Worm (Caenorhabditis elegans): ENCODE measurements around the gene nhr-26.

nhr-26 gene

DNA sequence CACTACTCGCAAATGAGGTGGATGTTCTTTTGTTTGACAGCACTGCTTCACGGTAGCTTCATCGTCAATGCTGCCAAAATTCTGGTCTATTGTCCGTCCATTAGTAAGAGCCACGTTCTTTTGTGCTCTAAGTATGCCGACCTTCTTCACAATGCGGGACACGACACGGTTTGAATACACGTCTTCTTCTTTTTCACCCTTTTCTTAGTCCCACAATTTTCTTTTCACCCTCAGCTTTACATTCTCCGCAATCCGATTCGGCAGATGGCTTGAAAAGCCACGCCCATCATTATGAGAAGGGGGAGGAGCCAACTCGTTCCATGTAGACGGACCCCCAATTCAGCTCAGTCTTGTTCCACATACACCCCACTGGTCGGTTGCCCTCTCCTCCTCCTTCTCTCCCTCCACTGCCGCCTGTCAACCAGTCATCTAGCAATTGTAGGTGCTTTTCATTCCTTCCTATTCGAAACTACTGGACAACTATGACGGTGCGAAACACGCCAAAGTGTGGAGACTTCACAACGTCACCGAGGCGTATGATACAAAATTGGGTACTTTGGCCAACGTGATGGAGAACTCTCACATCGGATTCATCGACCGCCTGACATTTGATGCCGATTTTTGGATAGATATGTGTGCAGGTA lies 8.4 kb downstream of the nhr-26 start:
- peak; percentile 6 for TF ChIP-seq ceh-18 (tag; optimal IDR thresholded peaks at IDR 0.05)
- TF ChIP-seq hlh-13 (GFP tag; optimal IDR thresholded peaks at IDR 0.05): no peak
- no peak for TF ChIP-seq npax-4 (tag; optimal IDR thresholded peaks at IDR 0.05)
- TF ChIP-seq K09A11.1 (tag; optimal IDR thresholded peaks at IDR 0.05; ENCODE audit: insufficient read depth): peak; percentile 1
- no peak for TF ChIP-seq pha-4 (tag; optimal IDR thresholded peaks at IDR 0.05)
- TF ChIP-seq sox-2 (GFP tag; IDR thresholded peaks at IDR 0.05): no peak; the same call in 1 of the 2 replicates
- TF ChIP-seq ref-2 (tag; optimal IDR thresholded peaks at IDR 0.05): peak; percentile 55
- TF ChIP-seq ceh-24 (tag; optimal IDR thresholded peaks at IDR 0.05): no peak
- no peak for TF ChIP-seq hlh-30 (tag; optimal IDR thresholded peaks at IDR 0.05; ENCODE audit: insufficient read depth)
- no peak for TF ChIP-seq pha-2 (tag; optimal IDR thresholded peaks at IDR 0.05)
- TF ChIP-seq ceh-48 (tag; optimal IDR thresholded peaks at IDR 0.05): peak; percentile 46
- TF ChIP-seq unc-55 (GFP tag; optimal IDR thresholded peaks at IDR 0.05): no peak
- TF ChIP-seq pag-3 (tag; optimal IDR thresholded peaks at IDR 0.05; ENCODE audit: borderline replicate concordance): peak; percentile 7
- TF ChIP-seq Y22D7AL.16 (tag; optimal IDR thresholded peaks at IDR 0.05): no peak
- no peak for TF ChIP-seq fax-1 (tag; optimal IDR thresholded peaks at IDR 0.05)
- TF ChIP-seq ama-1 (optimal IDR thresholded peaks at IDR 0.05): peak; percentile 96
- TF ChIP-seq unc-42 (tag; optimal IDR thresholded peaks at IDR 0.05): peak; percentile 68
- TF ChIP-seq K02D7.2 (tag; optimal IDR thresholded peaks at IDR 0.05): no peak
- TF ChIP-seq unc-86 (tag; optimal IDR thresholded peaks at IDR 0.05): no peak
- TF ChIP-seq T23F11.4 (GFP tag; optimal IDR thresholded peaks at IDR 0.05): no peak
- no peak for TF ChIP-seq ceh-30 (tag; optimal IDR thresholded peaks at IDR 0.05)
- no peak for TF ChIP-seq eyg-1 (tag; optimal IDR thresholded peaks at IDR 0.05)
- TF ChIP-seq tbx-2 (tag; optimal IDR thresholded peaks at IDR 0.05): peak; percentile 56
- no peak for TF ChIP-seq ets-4 (tag; optimal IDR thresholded peaks at IDR 0.05)
- TF ChIP-seq nhr-232 (tag; optimal IDR thresholded peaks at IDR 0.05): no peak
- peak; percentile 11 for TF ChIP-seq ahr-1 (tag; optimal IDR thresholded peaks at IDR 0.05)
- no peak for TF ChIP-seq tbx-7 (tag; optimal IDR thresholded peaks at IDR 0.05)
- no peak for TF ChIP-seq ceh-6 (GFP tag; optimal IDR thresholded peaks at IDR 0.05)
- TF ChIP-seq pax-1 (tag; optimal IDR thresholded peaks at IDR 0.05): no peak
- no peak for TF ChIP-seq zip-5 (tag; optimal IDR thresholded peaks at IDR 0.05)
- no peak for TF ChIP-seq elt-2 (tag; optimal IDR thresholded peaks at IDR 0.05)
- TF ChIP-seq ztf-16 (tag; optimal IDR thresholded peaks at IDR 0.05): no peak
- no peak for TF ChIP-seq mec-3 (tag; optimal IDR thresholded peaks at IDR 0.05; ENCODE audit: borderline replicate concordance)
- TF ChIP-seq ttx-3 (tag; optimal IDR thresholded peaks at IDR 0.05): no peak
- TF ChIP-seq F13H6.1 (tag; optimal IDR thresholded peaks at IDR 0.05): no peak
- TF ChIP-seq C08G9.2 (tag; optimal IDR thresholded peaks at IDR 0.05): peak; percentile 43
- peak; percentile 19 for TF ChIP-seq ceh-34 (tag; optimal IDR thresholded peaks at IDR 0.05)
- TF ChIP-seq elt-4 (tag; optimal IDR thresholded peaks at IDR 0.05): no peak
- peak; percentile 34 for TF ChIP-seq C38D4.7 (GFP tag; optimal IDR thresholded peaks at IDR 0.05)
- no peak for TF ChIP-seq dve-1 (tag; optimal IDR thresholded peaks at IDR 0.05)
- TF ChIP-seq ceh-19 (GFP tag; optimal IDR thresholded peaks at IDR 0.05): no peak
- no peak for TF ChIP-seq ceh-22 (tag; optimal IDR thresholded peaks at IDR 0.05)
- peak; percentile 55 for TF ChIP-seq sox-4 (tag; optimal IDR thresholded peaks at IDR 0.05)
- no peak for TF ChIP-seq fkh-10 (GFP tag; optimal IDR thresholded peaks at IDR 0.05)
- TF ChIP-seq pqm-1 (tag; optimal IDR thresholded peaks at IDR 0.05): no peak
- TF ChIP-seq rnt-1 (tag; optimal IDR thresholded peaks at IDR 0.05): no peak
- TF ChIP-seq nfya-1 (tag; optimal IDR thresholded peaks at IDR 0.05): peak; percentile 56
- TF ChIP-seq nhr-11 (tag; optimal IDR thresholded peaks at IDR 0.05): no peak
- no peak for TF ChIP-seq syd-9 (tag; optimal IDR thresholded peaks at IDR 0.05)
- TF ChIP-seq lim-6 (tag; optimal IDR thresholded peaks at IDR 0.05): no peak
- TF ChIP-seq ceh-45 (GFP tag; IDR thresholded peaks at IDR 0.05): no peak
- TF ChIP-seq hlh-8 (tag; optimal IDR thresholded peaks at IDR 0.05): no peak
- peak; percentile 81 for TF ChIP-seq ceh-31 (tag; optimal IDR thresholded peaks at IDR 0.05)
